Worm (Caenorhabditis elegans): Measurements from ENCODE around the gene T23D5.3.

DNA sequence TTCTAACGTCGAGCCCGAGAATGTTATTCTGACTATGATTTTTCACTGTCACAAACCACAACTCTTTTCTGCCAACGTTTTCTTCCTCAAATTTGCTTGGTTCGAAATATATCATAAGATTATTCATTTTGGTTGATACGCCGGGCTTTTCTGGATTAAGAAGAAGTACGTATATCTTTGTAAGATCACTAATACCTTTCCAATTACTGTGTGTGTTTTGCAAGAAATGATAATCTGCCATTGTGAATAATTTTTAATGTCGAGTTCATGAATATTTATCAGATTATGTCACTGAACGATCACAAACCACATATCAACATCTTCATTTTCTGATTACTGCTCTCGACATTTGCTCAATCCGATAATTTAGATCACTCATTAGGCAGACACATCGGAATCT is 47.9 kb downstream of the T23D5.3 start, which contains the start of gene nhr-196:
- no peak for TF ChIP-seq tbx-2 (tag; optimal IDR thresholded peaks at IDR 0.05)
- TF ChIP-seq nhr-232 (tag; optimal IDR thresholded peaks at IDR 0.05) = no peak
- TF ChIP-seq nhr-11 (tag; optimal IDR thresholded peaks at IDR 0.05) = no peak
- TF ChIP-seq ama-1 (optimal IDR thresholded peaks at IDR 0.05) = no peak
